Fruit fly (Drosophila melanogaster): Measurements from ENCODE around the gene CG14102.
"Not testable (repeated sequence)": the region's sequence is repeated elsewhere in the genome, so short reads cannot be mapped to it uniquely, and the experiment has no call there.

The CG14102 gene

DNA sequence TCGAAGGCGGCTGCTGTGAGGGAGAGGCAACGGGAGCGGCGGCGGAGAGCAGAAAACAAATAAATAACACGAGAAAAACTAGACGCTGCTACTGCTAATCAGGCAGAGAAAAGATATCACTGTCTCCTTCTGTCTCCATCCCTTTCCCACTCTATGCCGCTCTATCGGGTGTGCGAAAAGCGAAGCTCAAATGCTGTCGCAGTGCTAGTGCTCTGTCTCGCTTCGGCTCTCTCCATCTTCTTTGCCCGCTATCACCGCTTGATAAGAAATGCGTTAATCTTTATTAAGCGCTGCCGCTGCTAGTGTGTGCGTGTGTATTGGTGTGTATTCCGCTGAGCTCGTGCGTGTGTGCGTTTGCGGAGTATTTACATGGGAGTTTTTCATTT, 9.4 kb downstream of the CG14102 start:
- TF ChIP-seq psq (optimal IDR thresholded peaks at IDR 0.05) (no peak), usp (GFP tag; optimal IDR thresholded peaks at IDR 0.05) (no peak), EcR (GFP tag; optimal IDR thresholded peaks at IDR 0.05) (no peak), CG8478 (optimal IDR thresholded peaks at IDR 0.05) (no peak), pan (optimal IDR thresholded peaks at IDR 0.05) (no peak), Dll (optimal IDR thresholded peaks at IDR 0.05) (peak; percentile 56)

- TF ChIP-seq Dll (optimal IDR thresholded peaks at IDR 0.05) (peak; percentile 89), usp (GFP tag; optimal IDR thresholded peaks at IDR 0.05) (no peak)
Measured at dm6 chr3L:19790929-19791687, 10.0 kb downstream of the CG14102 start.

dm6 chr3L:19790564-19790928, 10.5 kb downstream of the CG14102 start:
- TF ChIP-seq pan (optimal IDR thresholded peaks at IDR 0.05) = no peak

- no peak for TF ChIP-seq pan (optimal IDR thresholded peaks at IDR 0.05)
- TF ChIP-seq EcR (GFP tag; optimal IDR thresholded peaks at IDR 0.05) = no peak
- no peak for TF ChIP-seq Dll (optimal IDR thresholded peaks at IDR 0.05)
- TF ChIP-seq psq (optimal IDR thresholded peaks at IDR 0.05) = no peak
- no peak for TF ChIP-seq usp (GFP tag; optimal IDR thresholded peaks at IDR 0.05)
- no peak for TF ChIP-seq CG8478 (optimal IDR thresholded peaks at IDR 0.05)
Measured at dm6 chr3L:19787632-19788031, 13.5 kb downstream of the CG14102 start.

DNA sequence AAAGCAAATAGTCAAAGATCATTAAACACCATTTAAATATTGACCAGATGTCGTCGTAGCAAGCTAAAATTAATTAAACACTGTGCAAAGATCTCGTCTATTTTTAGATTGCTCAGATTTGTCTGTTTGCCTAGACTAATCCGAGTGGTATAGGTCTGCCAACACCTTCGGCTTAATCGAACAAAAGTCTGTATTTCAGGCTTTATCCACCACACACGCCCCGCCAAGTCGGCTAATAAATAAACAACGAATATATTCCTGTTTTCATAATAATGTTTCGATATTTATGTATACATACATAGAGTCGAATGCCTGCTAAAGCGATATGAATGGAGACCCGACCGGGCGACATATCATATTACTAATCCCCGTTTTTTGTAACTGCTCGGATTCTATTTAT, 22.6 kb downstream of the CG14102 start:
- TF ChIP-seq usp (GFP tag; optimal IDR thresholded peaks at IDR 0.05) (no peak), CG8478 (optimal IDR thresholded peaks at IDR 0.05) (no peak), psq (optimal IDR thresholded peaks at IDR 0.05) (no peak), EcR (GFP tag; optimal IDR thresholded peaks at IDR 0.05) (no peak)

- TF ChIP-seq EcR (GFP tag; optimal IDR thresholded peaks at IDR 0.05) = no peak
- TF ChIP-seq usp (GFP tag; optimal IDR thresholded peaks at IDR 0.05) = no peak
- TF ChIP-seq psq (optimal IDR thresholded peaks at IDR 0.05) = no peak
- TF ChIP-seq CG8478 (optimal IDR thresholded peaks at IDR 0.05) = no peak
- no peak for TF ChIP-seq pan (optimal IDR thresholded peaks at IDR 0.05)
- no peak for TF ChIP-seq Dll (optimal IDR thresholded peaks at IDR 0.05)
Measured at dm6 chr3L:19777279-19777960, 23.7 kb downstream of the CG14102 start.

DNA sequence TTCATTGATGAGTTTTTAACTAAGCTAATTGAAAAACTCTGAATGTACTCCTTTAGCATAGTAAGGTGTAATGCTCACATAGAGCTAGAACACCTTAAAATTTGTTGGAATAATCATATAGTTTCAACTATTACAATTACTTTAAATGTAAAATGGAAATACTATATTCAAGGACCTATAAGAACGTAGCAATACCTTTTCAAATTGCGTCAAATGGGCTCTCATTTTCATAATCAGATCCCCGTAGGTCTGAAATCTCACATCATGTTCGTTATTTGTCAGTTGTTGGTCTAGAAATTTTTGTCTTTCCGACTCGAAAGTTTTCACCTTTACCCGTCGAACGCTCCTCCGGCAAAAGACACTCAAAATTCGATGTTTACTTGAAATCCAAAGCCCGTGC, 41.0 kb downstream of the CG14102 start, which contains the start of gene Vtld:
TSS of gene Vtld (plus strand) at position 301 of the 400 bp plus-strand sequence.
- not testable (repeated sequence) for TF ChIP-seq CG8478 (optimal IDR thresholded peaks at IDR 0.05); Dll (optimal IDR thresholded peaks at IDR 0.05); usp (GFP tag; optimal IDR thresholded peaks at IDR 0.05)

dm6 chr3L:19749644-19750043, 51.4 kb downstream of the CG14102 start, which contains the start of gene CG42638:
Gene CG42638 (minus strand): TSS chr3L:19749744.
- TF ChIP-seq EcR (GFP tag; optimal IDR thresholded peaks at IDR 0.05); usp (GFP tag; optimal IDR thresholded peaks at IDR 0.05); psq (optimal IDR thresholded peaks at IDR 0.05): not testable (repeated sequence)

All from whole organism.